Fruit fly (Drosophila melanogaster): ENCODE measurements around the gene Fadd.

dm6 chr3R:22027743-22028099, 6.5 kb upstream of the Fadd start:
- no peak for TF ChIP-seq toe (GFP tag; optimal IDR thresholded peaks at IDR 0.05)
- TF ChIP-seq bab1 (GFP tag; optimal IDR thresholded peaks at IDR 0.05) = no peak
- TF ChIP-seq CG14711 (tag; optimal IDR thresholded peaks at IDR 0.05) = no peak
- no peak for TF ChIP-seq CG5204 (GFP tag; optimal IDR thresholded peaks at IDR 0.05)
- no peak for TF ChIP-seq Clk (GFP tag; optimal IDR thresholded peaks at IDR 0.05)
- TF ChIP-seq Crg-1 (GFP tag; optimal IDR thresholded peaks at IDR 0.05) = no peak
- no peak for TF ChIP-seq CG33017 (tag; optimal IDR thresholded peaks at IDR 0.05)
- no peak for TF ChIP-seq CG7045 (GFP tag; optimal IDR thresholded peaks at IDR 0.05)
- no peak for TF ChIP-seq CG12768 (GFP tag; optimal IDR thresholded peaks at IDR 0.05)
- no peak for TF ChIP-seq CG7101 (tag; optimal IDR thresholded peaks at IDR 0.05)
- no peak for TF ChIP-seq ovo (GFP tag; optimal IDR thresholded peaks at IDR 0.05)
- no peak for TF ChIP-seq tj (GFP tag; optimal IDR thresholded peaks at IDR 0.05)

Data from whole organism, adult.